Worm (Caenorhabditis elegans): ENCODE results near the gene K03B8.14.

ce11 chrV:11403059-11403458 is 12.8 kb downstream of the K03B8.14 start:
- TF ChIP-seq ama-1 (optimal IDR thresholded peaks at IDR 0.05) (no peak), snpc-4 (tag; optimal IDR thresholded peaks at IDR 0.05) (no peak), fos-1 (tag; optimal IDR thresholded peaks at IDR 0.05) (no peak), ztf-4 (tag; optimal IDR thresholded peaks at IDR 0.05) (no peak), nhr-77 (tag; optimal IDR thresholded peaks at IDR 0.05) (no peak), nhr-71 (tag; optimal IDR thresholded peaks at IDR 0.05) (no peak), mef-2 (tag; optimal IDR thresholded peaks at IDR 0.05) (no peak), zag-1 (tag; optimal IDR thresholded peaks at IDR 0.05) (no peak)
